Worm (Caenorhabditis elegans) whole organism, L3 larva: ENCODE measurements around the gene F13D11.3.

ENCODE experiments used
- ZK546.5 ChIP-seq: sonication (generic microtip); optimal IDR thresholded peaks from 2 replicates; lab custom pipeline; 2017; ENCODE audit warnings: missing biosample characterization, missing genetic modification characterization
- nhr-12 ChIP-seq: fragments of 150-350 bp; optimal IDR thresholded peaks from 2 replicates; lab custom pipeline; 2014; ENCODE audit warnings: missing biosample characterization, missing genetic modification characterization
- nhr-28 ChIP-seq: fragments of 150-350 bp; optimal IDR thresholded peaks from 2 replicates; lab custom pipeline; 2014; ENCODE audit warnings: missing biosample characterization, missing genetic modification characterization
- nhr-77 ChIP-seq: fragments of 150-350 bp; optimal IDR thresholded peaks from 2 replicates; lab custom pipeline; 2014; ENCODE audit warnings: missing biosample characterization, missing genetic modification characterization

- no peak for TF ChIP-seq nhr-28 (tag; lab: Kevin White, UChicago)
- TF ChIP-seq ZK546.5 (tag; lab: Kevin White, UChicago), result no peak
- no peak for TF ChIP-seq nhr-77
- no peak for TF ChIP-seq nhr-12
Observed at ce11 chrX:5814342-5814741, 8.6 kb upstream of the F13D11.3 start.
